Worm (Caenorhabditis elegans) whole organism, mixed stage, embryonic: ENCODE data around the gene snf-6.

Source experiments
- bed-3 ChIP-seq: fragments of 200-800 bp; sonication (Bioruptor generic); optimal IDR thresholded peaks from 3 replicates; lab custom pipeline; 2018; ENCODE audit warnings: mild to moderate bottlenecking, missing genetic modification characterization, moderate library complexity, missing compliant biosample characterization
- elt-1 ChIP-seq: sonication (generic microtip); optimal IDR thresholded peaks from 2 replicates; lab custom pipeline; 2017; ENCODE audit warnings: missing genetic modification characterization, mild to moderate bottlenecking, missing compliant biosample characterization, antibody characterized with exemption, moderate library complexity, borderline replicate concordance; ENCODE audit not compliant: insufficient read depth
- elt-3 ChIP-seq: fragments of 150-350 bp; optimal IDR thresholded peaks from 2 replicates; lab custom pipeline; 2014; ENCODE audit warnings: missing biosample characterization, missing genetic modification characterization
- nhr-237 ChIP-seq: fragments of 150-350 bp; optimal IDR thresholded peaks from 2 replicates; lab custom pipeline; 2014; ENCODE audit warnings: missing biosample characterization, missing genetic modification characterization
- nhr-28 ChIP-seq: fragments of 150-350 bp; optimal IDR thresholded peaks from 2 replicates; lab custom pipeline; 2014; ENCODE audit warnings: missing biosample characterization, missing genetic modification characterization
- pha-4 ChIP-seq: fragments of 150-350 bp; optimal IDR thresholded peaks from 2 replicates; lab custom pipeline; 2018; ENCODE audit warnings: missing biosample characterization, missing genetic modification reagents, missing genetic modification characterization
- snpc-4 ChIP-seq: fragments of 150-350 bp; optimal IDR thresholded peaks from 2 replicates; lab custom pipeline; 2014; ENCODE audit warnings: missing biosample characterization, missing genetic modification characterization
- unc-62 ChIP-seq: fragments of 150-350 bp; optimal IDR thresholded peaks from 2 replicates; lab custom pipeline; 2014; ENCODE audit warnings: missing biosample characterization, missing genetic modification reagents, missing genetic modification characterization
- ztf-11 ChIP-seq: fragments of 150-350 bp; optimal IDR thresholded peaks from 2 replicates; lab custom pipeline; 2014; ENCODE audit warnings: missing biosample characterization, missing genetic modification characterization

DNA sequence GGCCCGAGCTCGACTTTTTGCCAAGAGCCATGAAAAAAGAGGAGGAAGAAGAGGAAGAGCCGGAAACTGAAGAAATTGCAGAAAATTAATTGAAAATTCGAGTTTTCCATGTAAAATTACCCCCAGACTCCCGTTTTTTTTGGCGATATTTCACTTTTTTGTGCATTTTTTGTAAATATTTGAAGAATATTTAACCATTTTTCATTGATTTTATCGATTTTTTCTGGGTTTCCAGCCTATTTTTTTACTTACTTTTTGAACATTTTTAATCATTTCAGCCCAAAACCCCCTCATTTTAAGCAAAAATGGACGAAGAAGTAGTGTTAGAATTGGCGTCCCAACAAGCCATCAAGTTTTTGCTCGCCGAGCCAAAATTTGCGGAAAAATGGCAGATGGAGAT lies 43.8 kb upstream of the snf-6 start, which contains the start of gene Y22D7AL.7:
- no peak for TF ChIP-seq bed-3 (GFP tag; lab: Kevin White, UChicago)
- no peak for TF ChIP-seq snpc-4 (tag; lab: Kevin White, UChicago)
- TF ChIP-seq nhr-237 (tag; lab: Kevin White, UChicago) = no peak
- TF ChIP-seq nhr-28 (tag; lab: Kevin White, UChicago) = no peak
- no peak for TF ChIP-seq ztf-11 (tag; lab: Kevin White, UChicago)
- no peak for TF ChIP-seq elt-1
- no peak for TF ChIP-seq elt-3
- TF ChIP-seq pha-4 (tag; lab: Kevin White, UChicago) = no peak
- TF ChIP-seq unc-62 (GFP tag; lab: Kevin White, UChicago) = no peak
